Worm (Caenorhabditis elegans): ENCODE measurements around the gene D2024.5.

DNA sequence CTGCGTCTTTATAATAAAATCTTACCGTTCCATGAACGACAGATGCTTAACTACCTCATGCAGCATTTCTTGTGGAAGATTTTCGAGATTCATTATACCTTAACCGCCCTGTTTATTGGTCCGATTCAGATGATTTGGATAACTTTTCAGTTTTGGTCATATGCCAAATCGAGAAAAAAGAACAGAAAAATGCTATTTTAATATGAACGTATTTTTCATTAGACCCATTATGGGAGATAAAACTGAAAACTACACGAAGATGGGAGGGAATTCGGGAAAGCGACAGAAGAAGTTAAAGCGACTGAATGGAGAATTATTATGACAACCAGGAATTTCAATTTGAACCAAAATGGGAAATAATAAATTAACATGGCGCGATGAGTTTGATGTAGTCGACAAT is 1.0 kb downstream of the D2024.5 start, which contains the start of gene R13A1.10:
- TF ChIP-seq peb-1 (tag; optimal IDR thresholded peaks at IDR 0.05) (no peak), aly-2 (tag; optimal IDR thresholded peaks at IDR 0.05) (no peak), ceh-82 (tag; optimal IDR thresholded peaks at IDR 0.05) (no peak), lin-13 (GFP tag; optimal IDR thresholded peaks at IDR 0.05) (no peak), nhr-12 (tag; optimal IDR thresholded peaks at IDR 0.05) (no peak), elt-1 (tag; optimal IDR thresholded peaks at IDR 0.05) (no peak), Y55F3AM.14 (GFP tag; optimal IDR thresholded peaks at IDR 0.05) (no peak), zag-1 (tag; optimal IDR thresholded peaks at IDR 0.05) (no peak), lin-39 (tag; optimal IDR thresholded peaks at IDR 0.05) (no peak), snpc-4 (tag; optimal IDR thresholded peaks at IDR 0.05) (no peak)

Data from whole organism, L2 larva.